Fruit fly (Drosophila melanogaster) whole organism, embryonic: ENCODE data around the gene CG32302.

Experiments used
- CG13296 ChIP-seq: fragments of 200-800 bp; sonication (Bioruptor generic); optimal IDR thresholded peaks from 3 replicates; lab custom pipeline; 2018; ENCODE audit warnings: missing biosample characterization, mild to moderate bottlenecking, missing genetic modification characterization
- CG14441 ChIP-seq: fragments of 200-800 bp; sonication (Bioruptor generic); IDR thresholded peaks from 2 replicates; pipeline ENCODE4 v1.3.6; 2022; ENCODE audit warnings: missing biosample characterization, missing genetic modification characterization
- CG14965 ChIP-seq: fragments of 200-800 bp; sonication (Bioruptor generic); optimal IDR thresholded peaks from 2 replicates; lab custom pipeline; 2016; ENCODE audit warnings: missing biosample characterization, missing genetic modification characterization, borderline replicate concordance
- CG15514 ChIP-seq: fragments of 200-800 bp; sonication (Bioruptor generic); optimal IDR thresholded peaks from 3 replicates; lab custom pipeline; 2017; ENCODE audit warnings: missing biosample characterization, missing genetic modification characterization, mild to moderate bottlenecking, moderate library complexity, missing genetic modification reagents
- CG1602 ChIP-seq: fragments of 200-800 bp; sonication (Bioruptor generic); optimal IDR thresholded peaks from 3 replicates; lab custom pipeline; 2016; ENCODE audit warnings: missing biosample characterization, missing genetic modification characterization
- CG16863 ChIP-seq: fragments of 200-800 bp; sonication (Bioruptor generic); optimal IDR thresholded peaks from 3 replicates; lab custom pipeline; 2016; ENCODE audit warnings: missing biosample characterization, missing genetic modification characterization
- CG18599 ChIP-seq: fragments of 200-800 bp; sonication (Bioruptor generic); optimal IDR thresholded peaks from 3 replicates; lab custom pipeline; 2017; ENCODE audit warnings: missing biosample characterization, missing genetic modification characterization, mild to moderate bottlenecking, moderate library complexity, missing genetic modification reagents
- CG43689 ChIP-seq: fragments of 200-800 bp; sonication (Bioruptor generic); IDR thresholded peaks from 2 replicates; pipeline ENCODE4 v1.3.6; 2022; ENCODE audit warnings: missing biosample characterization, missing genetic modification characterization
- CG7928 ChIP-seq: fragments of 200-800 bp; sonication (Bioruptor generic); optimal IDR thresholded peaks from 2 replicates; lab custom pipeline; 2017; ENCODE audit warnings: missing biosample characterization, mild to moderate bottlenecking, missing genetic modification characterization
- CkIIα-i1 ChIP-seq: fragments of 200-800 bp; sonication (Bioruptor generic); IDR thresholded peaks from 2 replicates; pipeline ENCODE4 v1.3.6; 2022; ENCODE audit warnings: missing biosample characterization, missing genetic modification characterization
- Dfd ChIP-seq, 2 experiments: fragments of >200 bp; optimal IDR thresholded peaks; 2 replicates each; lab custom pipeline; 2017; ENCODE audit warnings: missing biosample characterization in 2 of 2, missing genetic modification characterization in 2 of 2
- Dip2 ChIP-seq: fragments of 200-800 bp; sonication (Bioruptor generic); IDR thresholded peaks from 2 replicates; pipeline ENCODE4 v1.3.6; 2022; ENCODE audit warnings: missing biosample characterization, missing genetic modification characterization
- Dp ChIP-seq: fragments of 200-800 bp; sonication (Bioruptor generic); optimal IDR thresholded peaks from 2 replicates; lab custom pipeline; 2018; ENCODE audit warnings: missing biosample characterization, mild to moderate bottlenecking, missing genetic modification characterization, moderate library complexity
- Fer1 ChIP-seq: fragments of 200-800 bp; sonication (Bioruptor generic); optimal IDR thresholded peaks from 2 replicates; lab custom pipeline; 2017; ENCODE audit warnings: missing biosample characterization, mild to moderate bottlenecking, missing genetic modification characterization
- HHEX ChIP-seq: fragments of 200-800 bp; sonication (Bioruptor generic); optimal IDR thresholded peaks from 3 replicates; lab custom pipeline; 2017; ENCODE audit warnings: missing biosample characterization, mild to moderate bottlenecking, missing genetic modification characterization, missing genetic modification reagents
- Lhr ChIP-seq: fragments of 200-800 bp; sonication (Bioruptor generic); optimal IDR thresholded peaks from 3 replicates; lab custom pipeline; 2017; ENCODE audit warnings: mild to moderate bottlenecking, missing biosample characterization, missing genetic modification reagents, missing genetic modification characterization
- Lim3 ChIP-seq: fragments of 200-800 bp; sonication (Bioruptor generic); IDR thresholded peaks from 2 replicates; pipeline ENCODE4 v1.3.6; 2022; ENCODE audit warnings: missing biosample characterization, missing genetic modification characterization
- Max ChIP-seq: fragments of 200-800 bp; sonication (Bioruptor generic); optimal IDR thresholded peaks from 2 replicates; lab custom pipeline; 2016; ENCODE audit warnings: missing biosample characterization, mild to moderate bottlenecking, missing genetic modification characterization
- Meics ChIP-seq: fragments of 200-800 bp; sonication (Bioruptor generic); optimal IDR thresholded peaks from 2 replicates; lab custom pipeline; 2017; ENCODE audit warnings: missing biosample characterization, mild to moderate bottlenecking, missing genetic modification characterization
- Mrtf ChIP-seq: fragments of 200-800 bp; sonication (Bioruptor generic); IDR thresholded peaks from 3 replicates; pipeline ENCODE4 v1.3.6; 2022; ENCODE audit warnings: missing biosample characterization, missing genetic modification characterization
- NK7.1 ChIP-seq: fragments of 200-800 bp; sonication (Bioruptor generic); optimal IDR thresholded peaks from 3 replicates; lab custom pipeline; 2016; ENCODE audit warnings: missing biosample characterization, missing genetic modification characterization
- Nf-YA ChIP-seq: fragments of 200-800 bp; sonication (Bioruptor generic); IDR thresholded peaks from 2 replicates; pipeline ENCODE4 v1.3.6; 2022; ENCODE audit warnings: missing biosample characterization, missing genetic modification characterization
- TFAM ChIP-seq: fragments of 200-800 bp; sonication (Bioruptor generic); optimal IDR thresholded peaks from 2 replicates; lab custom pipeline; 2017; ENCODE audit warnings: missing biosample characterization, missing genetic modification characterization, inconsistent platforms
- Xbp1 ChIP-seq: fragments of 200-800 bp; sonication (Bioruptor generic); optimal IDR thresholded peaks from 3 replicates; lab custom pipeline; 2016; ENCODE audit warnings: missing biosample characterization, mild to moderate bottlenecking, missing genetic modification characterization
- abd-A ChIP-seq: fragments of 200-800 bp; sonication (Bioruptor generic); optimal IDR thresholded peaks from 3 replicates; lab custom pipeline; 2019; ENCODE audit warnings: missing biosample characterization, mild to moderate bottlenecking, missing genetic modification characterization, moderate library complexity
- chinmo ChIP-seq: fragments of 200-800 bp; sonication (Bioruptor generic); IDR thresholded peaks from 4 replicates; pipeline ENCODE4 v1.3.6; 2022; ENCODE audit warnings: missing biosample characterization, missing genetic modification characterization; ENCODE audit not compliant: partially characterized antibody
- cwo ChIP-seq: fragments of 200-800 bp; sonication (Bioruptor generic); optimal IDR thresholded peaks from 3 replicates; lab custom pipeline; 2017; ENCODE audit warnings: missing biosample characterization, missing genetic modification characterization, mild to moderate bottlenecking, moderate library complexity, missing genetic modification reagents
- dimm ChIP-seq: fragments of 200-800 bp; sonication (Bioruptor generic); IDR thresholded peaks from 2 replicates; pipeline ENCODE4 v1.3.6; 2022; ENCODE audit warnings: missing biosample characterization, missing genetic modification characterization
- dmrt11E ChIP-seq: fragments of 200-800 bp; sonication (Bioruptor generic); optimal IDR thresholded peaks from 3 replicates; lab custom pipeline; 2018; ENCODE audit warnings: missing biosample characterization, mild to moderate bottlenecking, missing genetic modification characterization, moderate library complexity
- dpn ChIP-seq, 2 experiments: fragments of 200-800 bp; sonication (Bioruptor generic); optimal IDR thresholded peaks; 3 replicates each; lab custom pipeline; 2016; ENCODE audit warnings: missing biosample characterization in 2 of 2, missing genetic modification characterization in 2 of 2
- eyg ChIP-seq: fragments of 200-800 bp; sonication (Bioruptor generic); optimal IDR thresholded peaks from 3 replicates; lab custom pipeline; 2016; ENCODE audit warnings: missing biosample characterization, missing genetic modification characterization
- fd102C ChIP-seq: fragments of 200-800 bp; sonication (Bioruptor generic); optimal IDR thresholded peaks from 2 replicates; lab custom pipeline; 2018; ENCODE audit warnings: missing biosample characterization, mild to moderate bottlenecking, missing genetic modification characterization, moderate library complexity
- fu2 ChIP-seq: fragments of 200-800 bp; sonication (Bioruptor generic); optimal IDR thresholded peaks from 2 replicates; lab custom pipeline; 2016; ENCODE audit warnings: missing biosample characterization, missing genetic modification characterization
- hkb ChIP-seq, 2 experiments: fragments of 200-800 bp in 1 of 2; fragments of >200 bp in 1 of 2; sonication (Bioruptor generic) in 1 of 2; IDR thresholded peaks in 1 of 2; optimal IDR thresholded peaks in 1 of 2; 2 replicates each; pipeline versions ENCODE4 v1.3.6 to Lab custom; 2017 to 2022; ENCODE audit warnings: missing biosample characterization in 1 of 2, missing genetic modification characterization in 1 of 2
- ind ChIP-seq: fragments of 200-800 bp; sonication (Bioruptor generic); optimal IDR thresholded peaks from 3 replicates; lab custom pipeline; 2016; ENCODE audit warnings: missing biosample characterization, missing genetic modification characterization
- kah ChIP-seq: fragments of 200-800 bp; sonication (Bioruptor generic); optimal IDR thresholded peaks from 2 replicates; lab custom pipeline; 2018; ENCODE audit warnings: missing biosample characterization, mild to moderate bottlenecking, missing genetic modification characterization
- ken ChIP-seq: fragments of 200-800 bp; sonication (Bioruptor generic); IDR thresholded peaks from 3 replicates; pipeline ENCODE4 v1.3.6; 2022; ENCODE audit warnings: missing biosample characterization, missing genetic modification characterization
- nerfin-1 ChIP-seq: fragments of 200-800 bp; sonication (Bioruptor generic); optimal IDR thresholded peaks from 3 replicates; lab custom pipeline; 2019; ENCODE audit warnings: missing biosample characterization, mild to moderate bottlenecking, missing genetic modification characterization, moderate library complexity
- odd ChIP-seq: fragments of 200-800 bp; sonication (Bioruptor generic); optimal IDR thresholded peaks from 2 replicates; lab custom pipeline; 2017; ENCODE audit warnings: missing biosample characterization, mild to moderate bottlenecking, missing genetic modification characterization
- onecut ChIP-seq: fragments of 200-800 bp; sonication (Bioruptor generic); IDR thresholded peaks from 2 replicates; pipeline ENCODE4 v1.3.6; 2022; ENCODE audit warnings: missing biosample characterization, missing genetic modification characterization
- pho ChIP-seq: fragments of 200-800 bp; sonication (Bioruptor generic); optimal IDR thresholded peaks from 2 replicates; lab custom pipeline; 2016; ENCODE audit warnings: missing biosample characterization, missing genetic modification characterization
- prd ChIP-seq, 3 experiments: fragments of >200 bp in 2 of 3; fragments of 200-800 bp in 1 of 3; sonication (Bioruptor generic) in 1 of 3; optimal IDR thresholded peaks in 2 of 3; IDR thresholded peaks in 1 of 3; 2 replicates in 2 of 3; 3 replicates in 1 of 3; pipeline versions ENCODE4 v1.3.6 to Lab custom; 2017 to 2022; ENCODE audit warnings: missing biosample characterization in 1 of 3, missing genetic modification characterization in 1 of 3
- schlank ChIP-seq: fragments of 200-800 bp; sonication (Bioruptor generic); optimal IDR thresholded peaks from 2 replicates; lab custom pipeline; 2018; ENCODE audit warnings: missing biosample characterization, mild to moderate bottlenecking, missing genetic modification characterization
- scrt ChIP-seq: fragments of 200-800 bp; sonication (Bioruptor generic); optimal IDR thresholded peaks from 2 replicates; lab custom pipeline; 2018; ENCODE audit warnings: missing biosample characterization, mild to moderate bottlenecking, missing genetic modification characterization, moderate library complexity
- slou ChIP-seq: fragments of 200-800 bp; sonication (Bioruptor generic); optimal IDR thresholded peaks from 3 replicates; lab custom pipeline; 2016; ENCODE audit warnings: missing biosample characterization, missing genetic modification characterization
- so ChIP-seq: fragments of 200-800 bp; sonication (Bioruptor generic); IDR thresholded peaks from 3 replicates; pipeline ENCODE4 v1.3.6; 2022; ENCODE audit warnings: missing biosample characterization, missing genetic modification characterization
- tup ChIP-seq: fragments of 200-800 bp; sonication (Bioruptor generic); optimal IDR thresholded peaks from 2 replicates; lab custom pipeline; 2016; ENCODE audit warnings: missing biosample characterization, mild to moderate bottlenecking, missing genetic modification characterization, moderate library complexity
- vvl ChIP-seq: fragments of 200-800 bp; sonication (Bioruptor generic); IDR thresholded peaks from 2 replicates; pipeline ENCODE4 v1.3.6; 2022; ENCODE audit warnings: missing biosample characterization, missing genetic modification characterization
- wek ChIP-seq: fragments of 200-800 bp; sonication (Bioruptor generic); optimal IDR thresholded peaks from 3 replicates; lab custom pipeline; 2018; ENCODE audit warnings: missing biosample characterization, mild to moderate bottlenecking, missing genetic modification characterization, moderate library complexity

The CG32302 gene

dm6 chr3L:2253962-2254662 lies 14.5 kb upstream of the CG32302 start (continued):
- TF ChIP-seq vvl: no peak
- peak; percentile 41 for TF ChIP-seq Meics
- TF ChIP-seq CG16863 (GFP tag; lab: Kevin White, UChicago): no peak
- no peak for TF ChIP-seq CG14441 (GFP tag; lab: Robert Waterston, UW)
- no peak for TF ChIP-seq kah (GFP tag; lab: Kevin White, UChicago)
- no peak for TF ChIP-seq prd (optimal IDR thresholded peaks at IDR 0.05; lab: Kevin White, UChicago)
- TF ChIP-seq prd (GFP tag; IDR thresholded peaks at IDR 0.05; lab: Robert Waterston, UW): no peak
- TF ChIP-seq CG14965: no peak
- TF ChIP-seq CkIIα-i1 (GFP tag; lab: Robert Waterston, UW): no peak
- TF ChIP-seq CG13296 (GFP tag; lab: Kevin White, UChicago): peak; percentile 53
- TF ChIP-seq fu2 (GFP tag; lab: Kevin White, UChicago): no peak
- no peak for TF ChIP-seq onecut
- no peak for TF ChIP-seq Max (GFP tag; lab: Kevin White, UChicago)
- no peak for TF ChIP-seq ind
- 0 out of 3 replicates have a peak, but pooled peaks have one; percentile 16 for TF ChIP-seq so (GFP tag; lab: Robert Waterston, UW)
- TF ChIP-seq slou (GFP tag; lab: Kevin White, UChicago): no peak
- no peak for TF ChIP-seq ken (GFP tag; lab: Robert Waterston, UW)
- TF ChIP-seq chinmo (GFP tag; lab: Robert Waterston, UW): 0 out of 4 replicates have a peak, but pooled peaks have one; percentile 31
- TF ChIP-seq CG1602: no peak
- TF ChIP-seq scrt: no peak
- TF ChIP-seq Dp (GFP tag; lab: Kevin White, UChicago): no peak
- TF ChIP-seq eyg: no peak
- TF ChIP-seq schlank (tag; lab: Kevin White, UChicago): peak; percentile 8
- no peak for TF ChIP-seq Xbp1
- TF ChIP-seq cwo (GFP tag; lab: Kevin White, UChicago): no peak
- TF ChIP-seq NK7.1 (GFP tag; lab: Kevin White, UChicago): no peak
- TF ChIP-seq Lhr (GFP tag; lab: Kevin White, UChicago): no peak
- TF ChIP-seq dimm (GFP tag; lab: Robert Waterston, UW): no peak
- no peak for TF ChIP-seq Mrtf (GFP tag; lab: Robert Waterston, UW)
- no peak for TF ChIP-seq Dip2 (GFP tag; lab: Robert Waterston, UW)
- no peak for TF ChIP-seq nerfin-1 (tag; lab: Kevin White, UChicago)
- TF ChIP-seq fd102C (GFP tag; lab: Kevin White, UChicago): no peak
- no peak for TF ChIP-seq CG7928
- peak; percentile 62 for TF ChIP-seq CG18599 (GFP tag; lab: Kevin White, UChicago)
- TF ChIP-seq Fer1 (GFP tag; lab: Kevin White, UChicago): no peak
- no peak for TF ChIP-seq Dfd (GFP tag; optimal IDR thresholded peaks at IDR 0.05; lab: Kevin White, UChicago)
- no peak for TF ChIP-seq tup
- TF ChIP-seq CG43689 (GFP tag; lab: Robert Waterston, UW): no peak
- peak; percentile 26 for TF ChIP-seq CG15514 (GFP tag; lab: Kevin White, UChicago)
- TF ChIP-seq wek (GFP tag; lab: Kevin White, UChicago): peak; percentile 44
- no peak for TF ChIP-seq dmrt11E
- no peak for TF ChIP-seq odd (GFP tag; lab: Kevin White, UChicago)
- no peak for TF ChIP-seq Lim3 (GFP tag; lab: Robert Waterston, UW)
- no peak for TF ChIP-seq hkb (optimal IDR thresholded peaks at IDR 0.05; lab: Kevin White, UChicago)
- TF ChIP-seq hkb (GFP tag; IDR thresholded peaks at IDR 0.05; lab: Robert Waterston, UW): no peak
- TF ChIP-seq HHEX (GFP tag; lab: Kevin White, UChicago): peak; percentile 10
- no peak for TF ChIP-seq Nf-YA (GFP tag; lab: Robert Waterston, UW)
- TF ChIP-seq abd-A: no peak
- TF ChIP-seq dpn (GFP tag; optimal IDR thresholded peaks at IDR 0.05; lab: Kevin White, UChicago): no peak
- TF ChIP-seq TFAM (GFP tag; lab: Kevin White, UChicago): no peak
- TF ChIP-seq pho (GFP tag; lab: Kevin White, UChicago): no peak
